Fruit fly (Drosophila melanogaster): ENCODE data around the gene CG34302.

The CG34302 gene

DNA sequence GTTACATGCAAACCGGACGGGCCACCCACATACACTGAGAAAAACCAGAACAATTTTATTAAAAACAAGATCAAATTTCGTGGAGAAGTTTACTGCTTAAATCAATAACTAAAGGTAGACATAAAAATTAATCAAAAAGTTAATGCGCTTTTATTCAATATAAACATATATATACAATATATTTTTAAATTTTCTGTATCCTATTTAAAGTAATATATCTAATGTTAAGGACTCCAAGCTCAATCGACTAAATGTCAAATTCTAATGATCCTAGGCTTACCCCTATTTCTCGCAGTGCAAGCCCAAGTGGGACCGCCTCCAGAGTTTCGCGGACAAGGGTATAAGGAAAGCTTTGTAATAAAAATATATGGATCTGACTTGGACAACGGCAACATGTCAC, 34.2 kb upstream of the CG34302 start (continued):
- TF ChIP-seq CG7963 (GFP tag; IDR thresholded peaks at IDR 0.05; ENCODE audit: partially characterized antibody) (no peak), Dbx (GFP tag; IDR thresholded peaks at IDR 0.05) (0 out of 3 replicates have a peak, but pooled peaks have one; percentile 37), CG3281 (GFP tag; optimal IDR thresholded peaks at IDR 0.05) (peak; percentile 27), pnt (GFP tag; optimal IDR thresholded peaks at IDR 0.05) (no peak), scrt (GFP tag; optimal IDR thresholded peaks at IDR 0.05) (peak; percentile 24), CG9727 (GFP tag; optimal IDR thresholded peaks at IDR 0.05) (peak; percentile 21), CG9817 (tag; optimal IDR thresholded peaks at IDR 0.05) (peak; percentile 0), lab (GFP tag; optimal IDR thresholded peaks at IDR 0.05) (peak; percentile 65), eve (GFP tag; optimal IDR thresholded peaks at IDR 0.05) (no peak), CG15514 (GFP tag; optimal IDR thresholded peaks at IDR 0.05) (peak; percentile 6), Fer1 (GFP tag; optimal IDR thresholded peaks at IDR 0.05) (peak; percentile 61), ftz-f1 (GFP tag; optimal IDR thresholded peaks at IDR 0.05) (no peak), CG12391 (tag; optimal IDR thresholded peaks at IDR 0.05) (peak; percentile 31), CG11398 (GFP tag; optimal IDR thresholded peaks at IDR 0.05) (no peak), slbo (GFP tag; IDR thresholded peaks at IDR 0.05) (peak; percentile 18; the same call in 1 of the 2 replicates), NfI (GFP tag; optimal IDR thresholded peaks at IDR 0.05) (no peak), cwo (GFP tag; optimal IDR thresholded peaks at IDR 0.05) (peak; percentile 12), Meics (GFP tag; optimal IDR thresholded peaks at IDR 0.05) (peak; percentile 48), CG2712 (tag; optimal IDR thresholded peaks at IDR 0.05) (peak; percentile 18), Oli (tag; optimal IDR thresholded peaks at IDR 0.05) (peak; percentile 17), CG18599 (GFP tag; optimal IDR thresholded peaks at IDR 0.05) (peak; percentile 64), Ptx1 (GFP tag; IDR thresholded peaks at IDR 0.05) (0 out of 2 replicates have a peak, but pooled peaks have one; percentile 31), HHEX (GFP tag; optimal IDR thresholded peaks at IDR 0.05) (peak; percentile 27), caup (GFP tag; optimal IDR thresholded peaks at IDR 0.05; ENCODE audit: severe bottlenecking) (peak; percentile 9), repo (GFP tag; optimal IDR thresholded peaks at IDR 0.05) (no peak), CG6689 (GFP tag; IDR thresholded peaks at IDR 0.05) (peak; percentile 35; the same call in 1 of the 2 replicates), Ada2b (GFP tag; IDR thresholded peaks at IDR 0.05) (0 out of 2 replicates have a peak, but pooled peaks have one; percentile 9), CG18262 (tag; optimal IDR thresholded peaks at IDR 0.05) (peak; percentile 31), dysf (GFP tag; IDR thresholded peaks at IDR 0.05) (peak; percentile 49; the same call in 2 of the 3 replicates), bcd (GFP tag; optimal IDR thresholded peaks at IDR 0.05) (peak; percentile 8), dati (GFP tag; IDR thresholded peaks at IDR 0.05) (no peak), Sox102F (GFP tag; optimal IDR thresholded peaks at IDR 0.05) (peak; percentile 43), CG18619 (GFP tag; optimal IDR thresholded peaks at IDR 0.05) (peak; percentile 4), Rfx (GFP tag; IDR thresholded peaks at IDR 0.05) (peak; percentile 24; the same call in 1 of the 2 replicates), CG13424 (tag; optimal IDR thresholded peaks at IDR 0.05) (peak; percentile 21), Deaf1 (tag; optimal IDR thresholded peaks at IDR 0.05) (peak; percentile 4), CG11695 (GFP tag; IDR thresholded peaks at IDR 0.05) (peak; percentile 61; the same call in 2 of the 3 replicates), CG12744 (GFP tag; optimal IDR thresholded peaks at IDR 0.05) (no peak), CG6813 (GFP tag; optimal IDR thresholded peaks at IDR 0.05) (peak; percentile 6), lmd (GFP tag; IDR thresholded peaks at IDR 0.05) (peak; percentile 39), Hmr (GFP tag; optimal IDR thresholded peaks at IDR 0.05) (peak; percentile 36), Sox100B (GFP tag; optimal IDR thresholded peaks at IDR 0.05) (peak; percentile 46), Aef1 (GFP tag; IDR thresholded peaks at IDR 0.05) (no peak), PHDP (tag; optimal IDR thresholded peaks at IDR 0.05) (peak; percentile 26), CG7839 (tag; optimal IDR thresholded peaks at IDR 0.05) (peak; percentile 51), CG31441 (GFP tag; IDR thresholded peaks at IDR 0.05) (0 out of 2 replicates have a peak, but pooled peaks have one; percentile 26), Hr51 (GFP tag; optimal IDR thresholded peaks at IDR 0.05) (peak in 1 of 2 experiments; percentile 53), CG30403 (GFP tag; optimal IDR thresholded peaks at IDR 0.05) (peak; percentile 22), CG7556 (GFP tag; optimal IDR thresholded peaks at IDR 0.05) (peak; percentile 56)

Measured in whole organism, embryonic.